Fruit fly (Drosophila melanogaster) whole organism, wandering third instar larva: ENCODE measurements around the gene CG33290.
A peak's percentile ranks its signal among the peaks of the same experiment; 100 is the strongest.

Source experiments
- CG32264 ChIP-seq: fragments of 200-800 bp; sonication (Bioruptor generic); optimal IDR thresholded peaks from 2 replicates; lab custom pipeline; 2016; ENCODE audit warnings: missing biosample characterization, missing genetic modification characterization
- CG9705 ChIP-seq: fragments of 200-800 bp; sonication (Bioruptor generic); optimal IDR thresholded peaks from 2 replicates; lab custom pipeline; 2018; ENCODE audit warnings: missing biosample characterization, mild to moderate bottlenecking, missing genetic modification characterization
- Dfd ChIP-seq: fragments of >200 bp; optimal IDR thresholded peaks from 2 replicates; lab custom pipeline; 2017; ENCODE audit warnings: missing biosample characterization, missing genetic modification characterization
- Dif ChIP-seq: fragments of 200-275, 200-300 bp; sonication (Bioruptor generic); optimal IDR thresholded peaks from 2 replicates; lab custom pipeline; 2018; ENCODE audit warnings: missing biosample characterization, missing genetic modification characterization; ENCODE audit not compliant: partially characterized antibody
- GATAd ChIP-seq: sonication (Bioruptor generic); optimal IDR thresholded peaks from 2 replicates; lab custom pipeline; 2016; ENCODE audit warnings: missing biosample characterization, missing genetic modification characterization
- Hnf4 ChIP-seq: fragments of 200-800 bp; sonication (Bioruptor generic); optimal IDR thresholded peaks from 2 replicates; lab custom pipeline; 2016; ENCODE audit warnings: missing biosample characterization, mild to moderate bottlenecking, missing genetic modification characterization
- Jra ChIP-seq: sonication (Bioruptor generic); optimal IDR thresholded peaks from 2 replicates; lab custom pipeline; 2016; ENCODE audit warnings: missing biosample characterization, missing genetic modification characterization
- Mio ChIP-seq: sonication (Bioruptor generic); optimal IDR thresholded peaks from 2 replicates; lab custom pipeline; 2016; ENCODE audit warnings: missing biosample characterization, missing genetic modification characterization
- Myc ChIP-seq: fragments of >200 bp; optimal IDR thresholded peaks from 2 replicates; lab custom pipeline; 2017
- N ChIP-seq: fragments of >200 bp; optimal IDR thresholded peaks from 2 replicates; lab custom pipeline; 2018; ENCODE audit warnings: missing biosample characterization, missing external identifiers, missing genetic modification characterization
- OdsH ChIP-seq: fragments of 200-800 bp; sonication (Bioruptor generic); optimal IDR thresholded peaks from 2 replicates; lab custom pipeline; 2016; ENCODE audit warnings: missing biosample characterization, mild to moderate bottlenecking, missing genetic modification characterization
- Sp1 ChIP-seq: fragments of 200-800 bp; sonication (Bioruptor generic); optimal IDR thresholded peaks from 3 replicates; lab custom pipeline; 2019; ENCODE audit warnings: missing biosample characterization, mild to moderate bottlenecking, missing genetic modification characterization, moderate library complexity
- Vsx2 ChIP-seq: fragments of 200-300, 225-300 bp; sonication (Bioruptor generic); optimal IDR thresholded peaks from 2 replicates; lab custom pipeline; 2018; ENCODE audit warnings: missing biosample characterization, missing genetic modification characterization; ENCODE audit not compliant: partially characterized antibody
- brk ChIP-seq: fragments of 200-800 bp; sonication (Bioruptor generic); optimal IDR thresholded peaks from 2 replicates; lab custom pipeline; 2016; ENCODE audit warnings: missing biosample characterization, mild to moderate bottlenecking, missing genetic modification characterization
- dl ChIP-seq, 2 experiments: fragments of 175-275, 200-275 bp in 1 of 2; fragments of 200-275 bp in 1 of 2; sonication (Bioruptor generic); optimal IDR thresholded peaks; lab custom pipeline; 2018; ENCODE audit warnings: mild to moderate bottlenecking in 2 of 2, missing biosample characterization in 2 of 2, missing genetic modification characterization in 2 of 2, moderate library complexity in 2 of 2; ENCODE audit not compliant: partially characterized antibody in 2 of 2, insufficient read depth in 1 of 2
- dmrt93B ChIP-seq: fragments of 200-800 bp; sonication (Bioruptor generic); optimal IDR thresholded peaks from 2 replicates; lab custom pipeline; 2018; ENCODE audit warnings: missing biosample characterization, mild to moderate bottlenecking, missing genetic modification characterization
- dsf ChIP-seq: sonication (Bioruptor generic); optimal IDR thresholded peaks from 2 replicates; lab custom pipeline; 2016; ENCODE audit warnings: missing biosample characterization, missing genetic modification characterization, borderline replicate concordance
- ey ChIP-seq: fragments of 200-800 bp; sonication (Bioruptor generic); optimal IDR thresholded peaks from 2 replicates; lab custom pipeline; 2016; ENCODE audit warnings: missing biosample characterization, missing genetic modification characterization
- foxo ChIP-seq, 2 experiments: fragments of 200-800 bp; sonication (Bioruptor generic); optimal IDR thresholded peaks; 2 replicates in 1 of 2; 3 replicates in 1 of 2; lab custom pipeline; 2016 to 2017; ENCODE audit warnings: missing biosample characterization in 2 of 2, missing genetic modification characterization in 2 of 2
- fru ChIP-seq: fragments of 200-800 bp; sonication (Bioruptor generic); optimal IDR thresholded peaks from 3 replicates; lab custom pipeline; 2016; ENCODE audit warnings: missing biosample characterization, mild to moderate bottlenecking, missing genetic modification characterization
- h ChIP-seq: fragments of 200-800 bp; sonication (Bioruptor generic); optimal IDR thresholded peaks from 3 replicates; lab custom pipeline; 2016; ENCODE audit warnings: missing biosample characterization, mild to moderate bottlenecking, missing genetic modification characterization
- jim ChIP-seq: fragments of 175-275, 200-325 bp; sonication (Bioruptor generic); optimal IDR thresholded peaks from 2 replicates; lab custom pipeline; 2016; ENCODE audit warnings: missing biosample characterization, mild to moderate bottlenecking, missing genetic modification characterization
- pan ChIP-seq: fragments of >200 bp; optimal IDR thresholded peaks from 2 replicates; lab custom pipeline; 2017
- rgr ChIP-seq: fragments of 200-800 bp; sonication (Bioruptor generic); optimal IDR thresholded peaks from 3 replicates; lab custom pipeline; 2016; ENCODE audit warnings: missing biosample characterization, mild to moderate bottlenecking, missing genetic modification characterization
- sv ChIP-seq: fragments of 200-800 bp; sonication (Bioruptor generic); optimal IDR thresholded peaks from 3 replicates; lab custom pipeline; 2016; ENCODE audit warnings: missing biosample characterization, missing genetic modification characterization
- tai ChIP-seq: sonication (Bioruptor generic); optimal IDR thresholded peaks from 2 replicates; lab custom pipeline; 2016; ENCODE audit warnings: missing biosample characterization, missing genetic modification characterization
- usp ChIP-seq: fragments of >200 bp; optimal IDR thresholded peaks from 2 replicates; lab custom pipeline; 2017; ENCODE audit warnings: missing biosample characterization, missing genetic modification characterization
- woc ChIP-seq: sonication (Bioruptor generic); optimal IDR thresholded peaks from 2 replicates; lab custom pipeline; 2016; ENCODE audit warnings: missing biosample characterization, mild to moderate bottlenecking, missing genetic modification characterization

The CG33290 gene

dm6 chr3L:21581984-21582383, 39.8 kb downstream of the CG33290 start (continued):
- TF ChIP-seq ey (GFP tag; lab: Kevin White, UChicago) (no peak), fru (GFP tag; lab: Kevin White, UChicago) (peak; percentile 26)

DNA sequence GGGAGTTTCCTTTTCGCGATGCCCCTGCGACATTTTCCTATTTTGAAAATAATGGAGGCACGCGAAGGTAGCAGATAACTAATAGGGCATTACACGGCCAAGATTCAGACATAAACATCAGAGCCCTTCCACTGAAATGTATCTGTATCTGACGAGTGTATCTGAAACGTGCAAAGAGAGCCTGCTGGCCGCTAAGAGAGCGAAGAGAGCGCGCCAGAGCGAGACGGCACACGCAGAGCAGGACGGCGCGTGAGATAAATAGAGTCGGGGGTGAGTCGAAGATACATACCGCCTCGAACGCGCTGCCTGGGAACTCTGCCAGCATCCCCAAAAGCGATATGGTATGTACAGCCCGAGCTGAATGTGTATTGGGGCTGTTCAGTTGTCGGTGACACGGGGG, 42.5 kb downstream of the CG33290 start:
- TF ChIP-seq fru (GFP tag; lab: Kevin White, UChicago) (no peak), Myc (lab: Kevin White, UChicago) (no peak), Dif (GFP tag; lab: Kevin White, UChicago) (peak; percentile 78), CG9705 (no peak), dl (GFP tag; optimal IDR thresholded peaks at IDR 0.05; lab: Kevin White, UChicago; ENCODE audit: insufficient read depth in 1 of 2, partially characterized antibody in 2 of 2) (peak; percentile 15 to 73)

DNA sequence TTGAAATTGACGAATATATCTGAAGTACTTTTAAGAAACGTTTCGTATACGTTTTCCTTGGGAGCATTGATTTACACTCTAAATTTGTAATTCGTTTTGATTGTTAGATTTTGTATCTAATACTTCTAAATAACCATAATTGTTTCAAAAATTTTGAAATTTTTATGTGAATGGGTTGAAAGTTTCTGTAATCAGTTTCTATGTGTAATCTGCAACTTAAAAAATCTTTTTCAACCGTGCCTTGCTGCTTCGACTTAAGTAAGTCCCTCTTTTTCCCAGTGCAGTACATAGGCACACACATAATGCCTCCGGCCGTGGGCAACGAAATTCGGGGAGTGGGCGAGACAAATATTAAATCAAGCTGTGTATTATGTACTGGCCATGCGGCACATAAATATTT, 43.2 kb downstream of the CG33290 start:
- no peak for TF ChIP-seq dsf
- TF ChIP-seq CG9705 = no peak
- TF ChIP-seq fru (GFP tag; lab: Kevin White, UChicago) = no peak
- TF ChIP-seq Dfd (GFP tag; lab: Kevin White, UChicago) = no peak
- no peak for TF ChIP-seq Vsx2 (GFP tag; lab: Kevin White, UChicago)
- no peak for TF ChIP-seq brk (GFP tag; lab: Kevin White, UChicago)
- TF ChIP-seq, all 38 proteins: peak for 0

DNA sequence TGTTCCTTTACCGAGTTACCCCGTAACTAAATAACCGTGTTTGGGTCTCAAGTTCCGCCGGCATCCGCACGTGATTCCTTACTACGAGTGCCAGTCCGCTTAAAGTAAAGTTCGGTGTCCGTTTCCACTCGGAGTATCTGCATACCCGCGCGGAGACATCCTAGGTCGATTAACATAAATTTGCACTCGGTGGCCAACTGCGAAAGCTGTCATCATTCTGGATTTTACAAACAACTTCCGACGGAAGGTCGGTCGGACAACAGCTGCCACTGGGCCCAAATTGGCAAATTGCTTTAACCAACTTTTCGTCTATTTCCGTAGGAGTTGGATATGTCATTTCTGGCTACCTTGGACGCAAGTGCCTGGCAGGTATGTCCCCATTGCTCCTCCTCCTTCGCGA, 44.4 kb downstream of the CG33290 start, which contains the start of gene TfAP-2:
TSS of gene TfAP-2 (plus strand) at position 301 of the 400 bp plus-strand sequence.
- TF ChIP-seq tai (GFP tag; lab: Kevin White, UChicago) (no peak), Myc (lab: Kevin White, UChicago) (no peak), h (GFP tag; lab: Kevin White, UChicago) (no peak), Jra (no peak), Vsx2 (GFP tag; lab: Kevin White, UChicago) (no peak), dsf (no peak), dmrt93B (GFP tag; lab: Kevin White, UChicago) (no peak), Hnf4 (GFP tag; lab: Kevin White, UChicago) (no peak), jim (no peak), rgr (GFP tag; lab: Kevin White, UChicago) (no peak), GATAd (GFP tag; lab: Kevin White, UChicago) (no peak)

- TF ChIP-seq GATAd (GFP tag; lab: Kevin White, UChicago) (no peak), dsf (no peak), OdsH (GFP tag; lab: Kevin White, UChicago) (no peak), Myc (lab: Kevin White, UChicago) (no peak), dl (GFP tag; optimal IDR thresholded peaks at IDR 0.05; lab: Kevin White, UChicago; ENCODE audit: insufficient read depth in 1 of 2, partially characterized antibody in 2 of 2) (no peak), sv (GFP tag; lab: Kevin White, UChicago) (no peak), N (no peak), Dfd (GFP tag; lab: Kevin White, UChicago) (no peak), pan (no peak), Mio (GFP tag; lab: Kevin White, UChicago) (no peak), h (GFP tag; lab: Kevin White, UChicago) (no peak), CG32264 (GFP tag; lab: Kevin White, UChicago) (no peak), usp (GFP tag; lab: Kevin White, UChicago) (no peak), Sp1 (GFP tag; lab: Kevin White, UChicago) (no peak), fru (GFP tag; lab: Kevin White, UChicago) (no peak), foxo (GFP tag; optimal IDR thresholded peaks at IDR 0.05; lab: Kevin White, UChicago) (no peak), dmrt93B (GFP tag; lab: Kevin White, UChicago) (no peak), woc (GFP tag; lab: Kevin White, UChicago) (no peak), rgr (GFP tag; lab: Kevin White, UChicago) (no peak), tai (GFP tag; lab: Kevin White, UChicago) (no peak)
These were observed 49.1 kb downstream of the CG33290 start for dm6 chr3L:21591247-21591646.
